Fruit fly (Drosophila melanogaster) whole organism, embryonic: ENCODE results near the gene Nup93-1.

Source experiments
- Aef1 ChIP-seq: fragments of 200-800 bp; sonication (Bioruptor generic); IDR thresholded peaks from 3 replicates; pipeline ENCODE4 v1.3.6; 2022; ENCODE audit warnings: missing biosample characterization, missing genetic modification characterization
- CG11085 ChIP-seq: fragments of 200-800 bp; sonication (Bioruptor generic); IDR thresholded peaks from 2 replicates; pipeline ENCODE4 v1.3.6; 2022; ENCODE audit warnings: missing biosample characterization, missing genetic modification characterization
- CG11560 ChIP-seq: fragments of 200-800 bp; sonication (Bioruptor generic); IDR thresholded peaks from 3 replicates; pipeline ENCODE4 v1.3.6; 2022; ENCODE audit warnings: missing biosample characterization, missing genetic modification characterization
- CG12391 ChIP-seq: fragments of 200-800 bp; sonication (Bioruptor generic); optimal IDR thresholded peaks from 3 replicates; lab custom pipeline; 2018; ENCODE audit warnings: missing biosample characterization, mild to moderate bottlenecking, missing genetic modification characterization, moderate library complexity
- CG13123 ChIP-seq: fragments of 200-800 bp; sonication (Bioruptor generic); optimal IDR thresholded peaks from 2 replicates; lab custom pipeline; 2016; ENCODE audit warnings: missing biosample characterization, missing genetic modification characterization
- CG1603 ChIP-seq: fragments of 200-800 bp; sonication (Bioruptor generic); optimal IDR thresholded peaks from 2 replicates; lab custom pipeline; 2019; ENCODE audit warnings: missing biosample characterization, mild to moderate bottlenecking, missing genetic modification characterization, moderate library complexity
- CG16863 ChIP-seq: fragments of 200-800 bp; sonication (Bioruptor generic); optimal IDR thresholded peaks from 3 replicates; lab custom pipeline; 2016; ENCODE audit warnings: missing biosample characterization, missing genetic modification characterization
- CG17328 ChIP-seq: fragments of 200-800 bp; sonication (Bioruptor generic); IDR thresholded peaks from 2 replicates; pipeline ENCODE4 v1.3.6; 2022; ENCODE audit warnings: missing biosample characterization, missing genetic modification characterization
- CG17802 ChIP-seq: fragments of 200-800 bp; sonication (Bioruptor generic); optimal IDR thresholded peaks from 2 replicates; lab custom pipeline; 2018; ENCODE audit warnings: missing biosample characterization, mild to moderate bottlenecking, missing genetic modification characterization, moderate library complexity
- CG17829 ChIP-seq: fragments of 200-800 bp; optimal IDR thresholded peaks from 2 replicates; lab custom pipeline; 2019; ENCODE audit warnings: missing biosample characterization, mild to moderate bottlenecking, missing genetic modification characterization, moderate library complexity
- CG2712 ChIP-seq: fragments of 200-800 bp; optimal IDR thresholded peaks from 3 replicates; lab custom pipeline; 2019; ENCODE audit warnings: missing biosample characterization, mild to moderate bottlenecking, missing genetic modification characterization, moderate library complexity
- CG31441 ChIP-seq: fragments of 200-800 bp; sonication (Bioruptor generic); IDR thresholded peaks from 2 replicates; pipeline ENCODE4 v1.3.6; 2022; ENCODE audit warnings: missing biosample characterization, missing genetic modification characterization
- CG34224 ChIP-seq: fragments of 200-800 bp; sonication (Bioruptor generic); IDR thresholded peaks from 3 replicates; pipeline ENCODE4 v1.3.6; 2022; ENCODE audit warnings: missing biosample characterization, missing genetic modification characterization; ENCODE audit not compliant: partially characterized antibody
- CG4360 ChIP-seq: fragments of 200-800 bp; sonication (Bioruptor generic); IDR thresholded peaks from 2 replicates; pipeline ENCODE4 v1.3.6; 2022; ENCODE audit warnings: missing biosample characterization, missing genetic modification characterization
- CG4820 ChIP-seq: fragments of 200-800 bp; sonication (Bioruptor generic); optimal IDR thresholded peaks from 3 replicates; lab custom pipeline; 2016; ENCODE audit warnings: missing biosample characterization, missing genetic modification characterization
- CG6813 ChIP-seq: fragments of 200-800 bp; sonication (Bioruptor generic); optimal IDR thresholded peaks from 2 replicates; lab custom pipeline; 2017; ENCODE audit warnings: missing biosample characterization, missing genetic modification characterization, mild to moderate bottlenecking, moderate library complexity, missing genetic modification reagents
- CG7271 ChIP-seq: fragments of 200-800 bp; sonication (Bioruptor generic); optimal IDR thresholded peaks from 2 replicates; lab custom pipeline; 2018; ENCODE audit warnings: missing biosample characterization, mild to moderate bottlenecking, missing genetic modification characterization, moderate library complexity
- CG7963 ChIP-seq: fragments of 200-800 bp; sonication (Bioruptor generic); IDR thresholded peaks from 3 replicates; pipeline ENCODE4 v1.3.6; 2022; ENCODE audit warnings: missing biosample characterization, missing genetic modification characterization; ENCODE audit not compliant: partially characterized antibody
- CG8089 ChIP-seq: fragments of 200-800 bp; sonication (Bioruptor generic); optimal IDR thresholded peaks from 3 replicates; lab custom pipeline; 2016; ENCODE audit warnings: missing biosample characterization, missing genetic modification characterization
- CoRest ChIP-seq: fragments of 200-800 bp; sonication (Bioruptor generic); optimal IDR thresholded peaks from 3 replicates; lab custom pipeline; 2018; ENCODE audit warnings: missing biosample characterization, mild to moderate bottlenecking, missing genetic modification characterization, moderate library complexity
- Doc3 ChIP-seq: fragments of 200-800 bp; sonication (Bioruptor generic); IDR thresholded peaks from 3 replicates; pipeline ENCODE4 v1.3.6; 2022; ENCODE audit warnings: missing biosample characterization, missing genetic modification characterization; ENCODE audit not compliant: partially characterized antibody
- Dp ChIP-seq: fragments of 200-800 bp; sonication (Bioruptor generic); optimal IDR thresholded peaks from 2 replicates; lab custom pipeline; 2018; ENCODE audit warnings: missing biosample characterization, mild to moderate bottlenecking, missing genetic modification characterization, moderate library complexity
- E2f1 ChIP-seq: fragments of 200-800 bp; sonication (Bioruptor generic); IDR thresholded peaks from 2 replicates; pipeline ENCODE4 v1.3.6; 2022; ENCODE audit warnings: missing biosample characterization, missing genetic modification characterization
- Ets97D ChIP-seq: fragments of 200-800 bp; sonication (Bioruptor generic); optimal IDR thresholded peaks from 3 replicates; lab custom pipeline; 2016; ENCODE audit warnings: missing biosample characterization, missing genetic modification characterization
- Gsc ChIP-seq: fragments of 200-800 bp; sonication (Bioruptor generic); IDR thresholded peaks from 2 replicates; pipeline ENCODE4 v1.3.6; 2022; ENCODE audit warnings: missing biosample characterization, missing genetic modification characterization
- Gug ChIP-seq: fragments of 200-800 bp; sonication (Bioruptor generic); IDR thresholded peaks from 4 replicates; pipeline ENCODE4 v1.3.6; 2022; ENCODE audit warnings: missing biosample characterization, missing genetic modification characterization
- HHEX ChIP-seq: fragments of 200-800 bp; sonication (Bioruptor generic); optimal IDR thresholded peaks from 3 replicates; lab custom pipeline; 2017; ENCODE audit warnings: missing biosample characterization, mild to moderate bottlenecking, missing genetic modification characterization, missing genetic modification reagents
- MESR4 ChIP-seq: fragments of 200-800 bp; sonication (Bioruptor generic); optimal IDR thresholded peaks from 2 replicates; lab custom pipeline; 2018; ENCODE audit warnings: missing biosample characterization, mild to moderate bottlenecking, missing genetic modification characterization, moderate library complexity
- NK7.1 ChIP-seq: fragments of 200-800 bp; sonication (Bioruptor generic); optimal IDR thresholded peaks from 3 replicates; lab custom pipeline; 2016; ENCODE audit warnings: missing biosample characterization, missing genetic modification characterization
- ab ChIP-seq: fragments of 200-800 bp; sonication (Bioruptor generic); optimal IDR thresholded peaks from 2 replicates; lab custom pipeline; 2016; ENCODE audit warnings: missing biosample characterization, missing genetic modification characterization
- abd-A ChIP-seq: fragments of 200-800 bp; sonication (Bioruptor generic); optimal IDR thresholded peaks from 3 replicates; lab custom pipeline; 2019; ENCODE audit warnings: missing biosample characterization, mild to moderate bottlenecking, missing genetic modification characterization, moderate library complexity
- bab2 ChIP-seq: fragments of 200-800 bp; sonication (Bioruptor generic); optimal IDR thresholded peaks from 2 replicates; lab custom pipeline; 2016; ENCODE audit warnings: missing biosample characterization, missing genetic modification characterization
- crol ChIP-seq: fragments of 200-800 bp; sonication (Bioruptor generic); IDR thresholded peaks from 2 replicates; pipeline ENCODE4 v1.3.6; 2022; ENCODE audit warnings: missing biosample characterization, missing genetic modification characterization
- crp ChIP-seq, 2 experiments: fragments of 200-800 bp; sonication (Bioruptor generic); optimal IDR thresholded peaks; 2 replicates in 1 of 2; 3 replicates in 1 of 2; lab custom pipeline; 2017; ENCODE audit warnings: missing biosample characterization in 2 of 2, missing genetic modification characterization in 2 of 2, mild to moderate bottlenecking in 1 of 2, moderate library complexity in 1 of 2
- gsb-n ChIP-seq: fragments of 200-800 bp; sonication (Bioruptor generic); optimal IDR thresholded peaks from 3 replicates; lab custom pipeline; 2018; ENCODE audit warnings: missing biosample characterization, mild to moderate bottlenecking, missing genetic modification characterization
- her ChIP-seq: fragments of 200-800 bp; sonication (Bioruptor generic); optimal IDR thresholded peaks from 2 replicates; lab custom pipeline; 2016; ENCODE audit warnings: missing biosample characterization, missing genetic modification characterization
- hkb ChIP-seq, 2 experiments: fragments of 200-800 bp in 1 of 2; fragments of >200 bp in 1 of 2; sonication (Bioruptor generic) in 1 of 2; IDR thresholded peaks in 1 of 2; optimal IDR thresholded peaks in 1 of 2; 2 replicates each; pipeline versions ENCODE4 v1.3.6 to Lab custom; 2017 to 2022; ENCODE audit warnings: missing biosample characterization in 1 of 2, missing genetic modification characterization in 1 of 2
- inv ChIP-seq: fragments of 200-800 bp; sonication (Bioruptor generic); IDR thresholded peaks from 2 replicates; pipeline ENCODE4 v1.3.6; 2022; ENCODE audit warnings: missing biosample characterization, missing genetic modification characterization; ENCODE audit not compliant: partially characterized antibody
- jing ChIP-seq: fragments of 200-800 bp; sonication (Bioruptor generic); optimal IDR thresholded peaks from 2 replicates; lab custom pipeline; 2018; ENCODE audit warnings: missing biosample characterization, mild to moderate bottlenecking, missing genetic modification characterization
- lilli ChIP-seq: fragments of 200-800 bp; sonication (Bioruptor generic); optimal IDR thresholded peaks from 3 replicates; lab custom pipeline; 2016; ENCODE audit warnings: missing biosample characterization, missing genetic modification characterization
- lmd ChIP-seq: fragments of 200-800 bp; sonication (Bioruptor generic); IDR thresholded peaks from 2 replicates; pipeline ENCODE4 v1.3.6; 2022; ENCODE audit warnings: missing biosample characterization, missing genetic modification characterization
- luna ChIP-seq: fragments of 200-800 bp; sonication (Bioruptor generic); optimal IDR thresholded peaks from 2 replicates; lab custom pipeline; 2016; ENCODE audit warnings: missing biosample characterization, missing genetic modification characterization
- maf-S ChIP-seq: fragments of 200-800 bp; sonication (Bioruptor generic); optimal IDR thresholded peaks from 2 replicates; lab custom pipeline; 2016; ENCODE audit warnings: missing biosample characterization, missing genetic modification characterization
- pb ChIP-seq: fragments of 200-800 bp; sonication (Bioruptor generic); optimal IDR thresholded peaks from 3 replicates; lab custom pipeline; 2016; ENCODE audit warnings: missing biosample characterization, missing genetic modification characterization
- pnt ChIP-seq: fragments of 200-800 bp; sonication (Bioruptor generic); optimal IDR thresholded peaks from 3 replicates; lab custom pipeline; 2016; ENCODE audit warnings: missing biosample characterization, missing genetic modification characterization
- ttk ChIP-seq: fragments of 200-800 bp; sonication (Bioruptor generic); IDR thresholded peaks from 2 replicates; pipeline ENCODE4 v2.1.2; 2022; ENCODE audit warnings: missing biosample characterization, missing genetic modification characterization
- tup ChIP-seq: fragments of 200-800 bp; sonication (Bioruptor generic); optimal IDR thresholded peaks from 2 replicates; lab custom pipeline; 2016; ENCODE audit warnings: missing biosample characterization, mild to moderate bottlenecking, missing genetic modification characterization, moderate library complexity
- unc-4 ChIP-seq: fragments of 200-800 bp; sonication (Bioruptor generic); IDR thresholded peaks from 2 replicates; pipeline ENCODE4 v1.3.6; 2022; ENCODE audit warnings: missing biosample characterization, missing genetic modification characterization; ENCODE audit not compliant: partially characterized antibody

The Nup93-1 gene

DNA sequence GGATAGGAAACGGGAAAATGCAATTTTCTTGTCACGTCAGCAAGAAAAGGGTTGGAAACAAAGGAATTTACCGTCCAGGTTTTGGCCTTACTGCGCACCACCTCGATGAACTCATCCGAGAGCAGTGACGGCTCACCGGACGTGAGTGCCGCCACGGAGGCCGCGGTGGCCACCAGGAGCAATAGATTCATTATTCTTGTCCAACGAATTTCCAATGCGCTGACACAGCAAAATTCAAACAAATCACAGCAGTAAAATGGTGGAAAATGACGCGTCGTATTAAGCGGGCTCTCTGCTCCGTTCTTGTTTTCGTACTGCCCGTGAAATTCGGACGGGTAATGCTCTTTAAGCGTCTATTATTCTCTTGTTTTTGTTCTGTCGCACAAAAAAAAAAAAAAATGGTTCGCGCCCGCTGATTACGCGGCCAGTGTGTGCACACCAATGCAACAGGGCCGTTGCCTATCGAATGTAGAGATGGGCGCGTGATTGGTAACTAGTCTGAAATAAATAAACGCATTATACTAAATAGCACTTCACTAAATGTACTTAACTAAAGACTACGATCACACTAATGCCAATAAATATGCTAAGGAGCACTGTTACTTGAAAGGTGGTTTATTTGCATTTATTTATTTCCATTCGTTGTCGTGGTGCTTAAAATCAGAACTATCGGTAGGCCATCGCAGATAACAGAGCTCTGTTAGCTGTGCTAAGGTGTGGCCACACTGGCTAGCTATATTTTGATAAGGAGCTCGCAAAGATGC is 40.7 kb upstream of the Nup93-1 start, which contains the start of the genes CtsB and amrt (continued):
- peak; percentile 62 for TF ChIP-seq CG17829
- no peak; the same call in none of the 2 replicates for TF ChIP-seq lmd (GFP tag; lab: Robert Waterston, UW)
- TF ChIP-seq tup (GFP tag; lab: Kevin White, UChicago) = no peak
- TF ChIP-seq crp (GFP tag; optimal IDR thresholded peaks at IDR 0.05; lab: Kevin White, UChicago) = peak in 1 of 2 experiments; percentile 65
- no peak for TF ChIP-seq CG4360 (GFP tag; lab: Robert Waterston, UW)
- peak; percentile 37 for TF ChIP-seq her
- TF ChIP-seq MESR4 = peak; percentile 30
- peak; percentile 2 for TF ChIP-seq CG4820 (GFP tag; lab: Kevin White, UChicago)
- no peak for TF ChIP-seq ttk (GFP tag; lab: Robert Waterston, UW)
- TF ChIP-seq inv = peak; percentile 82
- no peak for TF ChIP-seq gsb-n (tag; lab: Kevin White, UChicago)
- peak; percentile 56 for TF ChIP-seq Ets97D (GFP tag; lab: Kevin White, UChicago)
- no peak for TF ChIP-seq E2f1
- peak; percentile 13 for TF ChIP-seq CG17802 (tag; lab: Kevin White, UChicago)
- TF ChIP-seq Gsc (GFP tag; lab: Robert Waterston, UW) = no peak
- no peak for TF ChIP-seq CG17328 (GFP tag; lab: Robert Waterston, UW)
- peak; percentile 67; the same call in 2 of the 3 replicates for TF ChIP-seq CG34224 (GFP tag; lab: Robert Waterston, UW)
- TF ChIP-seq pnt (GFP tag; lab: Kevin White, UChicago) = peak; percentile 48
- peak; percentile 65 for TF ChIP-seq CoRest (tag; lab: Kevin White, UChicago)
- peak; percentile 17 for TF ChIP-seq CG16863 (GFP tag; lab: Kevin White, UChicago)
- TF ChIP-seq maf-S = no peak
- no peak; the same call in 3 of the 4 replicates for TF ChIP-seq Gug
- no peak for TF ChIP-seq CG6813 (GFP tag; lab: Kevin White, UChicago)
- no peak for TF ChIP-seq abd-A (tag; lab: Kevin White, UChicago)
- TF ChIP-seq ab (GFP tag; lab: Kevin White, UChicago) = no peak
- TF ChIP-seq Dp (GFP tag; lab: Kevin White, UChicago) = peak; percentile 45
- TF ChIP-seq CG11560 (tag; lab: Robert Waterston, UW) = peak; percentile 46; the same call in 1 of the 3 replicates
- TF ChIP-seq CG8089 (GFP tag; lab: Kevin White, UChicago) = peak; percentile 46
- no peak for TF ChIP-seq jing (GFP tag; lab: Kevin White, UChicago)
- peak; percentile 52 for TF ChIP-seq bab2 (GFP tag; lab: Kevin White, UChicago)
- no peak for TF ChIP-seq NK7.1 (GFP tag; lab: Kevin White, UChicago)
- peak; percentile 7 for TF ChIP-seq luna (GFP tag; lab: Kevin White, UChicago)
- peak; percentile 66 for TF ChIP-seq CG1603 (tag; lab: Kevin White, UChicago)
- no peak for TF ChIP-seq crol
- no peak for TF ChIP-seq CG11085 (GFP tag; lab: Robert Waterston, UW)
- TF ChIP-seq CG2712 (tag; lab: Kevin White, UChicago) = peak; percentile 55
- peak; percentile 41; the same call in 2 of the 3 replicates for TF ChIP-seq Aef1 (GFP tag; lab: Robert Waterston, UW)
- TF ChIP-seq CG7963 (GFP tag; lab: Robert Waterston, UW) = peak; percentile 55; the same call in 1 of the 3 replicates
- TF ChIP-seq hkb (optimal IDR thresholded peaks at IDR 0.05; lab: Kevin White, UChicago) = peak; percentile 86
- TF ChIP-seq hkb (GFP tag; IDR thresholded peaks at IDR 0.05; lab: Robert Waterston, UW) = no peak
- no peak for TF ChIP-seq pb (GFP tag; lab: Kevin White, UChicago)
- TF ChIP-seq CG7271 (tag; lab: Kevin White, UChicago) = no peak
- TF ChIP-seq CG13123 (GFP tag; lab: Kevin White, UChicago) = no peak
- peak; percentile 56; the same call in 1 of the 3 replicates for TF ChIP-seq Doc3 (GFP tag; lab: Robert Waterston, UW)
- TF ChIP-seq CG12391 = peak; percentile 56
- TF ChIP-seq HHEX (GFP tag; lab: Kevin White, UChicago) = no peak
- peak; percentile 33; the same call in 1 of the 2 replicates for TF ChIP-seq CG31441 (GFP tag; lab: Robert Waterston, UW)
- TF ChIP-seq lilli = peak; percentile 62
- TF ChIP-seq unc-4 (GFP tag; lab: Robert Waterston, UW) = peak; percentile 80; the same call in 1 of the 2 replicates
